Worm (Caenorhabditis elegans): Measurements from ENCODE around the gene rml-4.

The rml-4 gene

ce11 chrII:4339882-4340281 is 45.0 kb downstream of the rml-4 start, which contains the start of gene athp-2:
TSS of gene athp-2 (plus strand) at chrII:4340182.
- TF ChIP-seq nhr-90 (tag; optimal IDR thresholded peaks at IDR 0.05; ENCODE audit: poor library complexity) (no peak), fos-1 (tag; optimal IDR thresholded peaks at IDR 0.05) (no peak), rnt-1 (tag; optimal IDR thresholded peaks at IDR 0.05) (no peak), isw-1 (GFP tag; IDR thresholded peaks at IDR 0.05) (no peak), elt-2 (tag; optimal IDR thresholded peaks at IDR 0.05) (no peak), blmp-1 (tag; optimal IDR thresholded peaks at IDR 0.05) (no peak), nhr-71 (tag; optimal IDR thresholded peaks at IDR 0.05) (no peak), ztf-11 (tag; optimal IDR thresholded peaks at IDR 0.05) (no peak), nhr-12 (tag; optimal IDR thresholded peaks at IDR 0.05) (no peak), zag-1 (tag; optimal IDR thresholded peaks at IDR 0.05) (no peak), F16B12.6 (tag; optimal IDR thresholded peaks at IDR 0.05) (no peak), dpl-1 (GFP tag; optimal IDR thresholded peaks at IDR 0.05) (no peak)

- TF ChIP-seq lin-39 (tag; optimal IDR thresholded peaks at IDR 0.05) (no peak), pag-3 (tag; optimal IDR thresholded peaks at IDR 0.05; ENCODE audit: borderline replicate concordance, insufficient read depth) (no peak)
These were observed 46.6 kb downstream of the rml-4 start for ce11 chrII:4341484-4341883.

DNA sequence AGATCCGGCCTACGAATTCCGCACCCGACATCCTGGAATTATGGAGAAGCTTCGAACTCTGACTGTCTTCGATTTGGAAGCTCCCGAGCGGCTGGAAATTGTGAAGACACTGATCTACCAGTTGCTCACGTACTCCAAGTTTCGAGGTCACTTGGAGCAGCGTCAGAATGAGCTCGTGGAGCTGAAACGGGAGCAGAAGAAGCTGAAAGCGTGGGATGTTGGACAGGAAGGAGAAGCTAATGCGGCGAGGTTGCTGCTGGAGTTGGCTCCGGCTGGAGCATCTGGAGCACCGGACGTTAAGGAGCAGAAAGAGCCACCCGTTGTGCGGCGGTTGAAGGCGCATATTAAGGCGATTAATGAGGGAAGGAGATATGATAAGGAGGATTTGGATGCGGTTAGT is 49.4 kb downstream of the rml-4 start:
- TF ChIP-seq aly-2 (tag; optimal IDR thresholded peaks at IDR 0.05) (no peak), nhr-77 (tag; optimal IDR thresholded peaks at IDR 0.05) (no peak), tlp-1 (tag; optimal IDR thresholded peaks at IDR 0.05) (no peak), fkh-8 (tag; optimal IDR thresholded peaks at IDR 0.05) (no peak), C04F5.9 (tag; optimal IDR thresholded peaks at IDR 0.05) (no peak), nhr-20 (tag; optimal IDR thresholded peaks at IDR 0.05) (no peak)

All from whole organism, L1 larva.